Worm (Caenorhabditis elegans): ENCODE data around the gene C32D5.11.

DNA sequence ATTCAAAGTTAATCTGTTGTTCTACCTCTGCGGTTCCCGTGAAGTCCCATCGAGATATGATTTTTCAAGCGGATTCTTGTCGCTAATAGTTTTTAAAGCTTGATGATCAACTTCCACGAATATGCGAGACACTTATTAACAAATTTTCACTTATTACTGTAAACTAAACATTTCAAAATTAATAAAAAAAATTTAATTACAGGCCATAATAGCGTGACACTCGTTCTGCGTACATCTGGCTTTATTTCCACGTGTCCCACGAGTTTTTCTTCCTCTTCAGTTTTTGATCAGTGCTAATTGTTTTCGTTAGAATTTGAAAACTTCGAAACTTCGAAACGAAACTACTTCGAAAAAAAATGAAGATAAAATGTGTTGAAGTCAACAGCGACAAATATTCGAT lies 46.4 kb upstream of the C32D5.11 start, which contains the start of gene btb-2:
- TF ChIP-seq nhr-28 (tag; optimal IDR thresholded peaks at IDR 0.05) (no peak), nhr-12 (tag; optimal IDR thresholded peaks at IDR 0.05) (no peak), eor-1 (tag; optimal IDR thresholded peaks at IDR 0.05) (no peak), nhr-11 (tag; optimal IDR thresholded peaks at IDR 0.05) (no peak), nhr-25 (tag; optimal IDR thresholded peaks at IDR 0.05) (no peak), egl-27 (tag; optimal IDR thresholded peaks at IDR 0.05) (no peak), ztf-11 (tag; optimal IDR thresholded peaks at IDR 0.05) (no peak)
